Fruit fly (Drosophila melanogaster) whole organism, embryonic: ENCODE data around the gene CG12539.

Source experiments
- Bteb2 ChIP-seq: fragments of 200-800 bp; sonication (Bioruptor generic); optimal IDR thresholded peaks from 2 replicates; lab custom pipeline; 2016; ENCODE audit warnings: missing biosample characterization, missing genetic modification characterization
- CG10147 ChIP-seq: fragments of 200-800 bp; sonication (Bioruptor generic); optimal IDR thresholded peaks from 2 replicates; lab custom pipeline; 2019; ENCODE audit warnings: missing biosample characterization, mild to moderate bottlenecking, missing genetic modification characterization, moderate library complexity
- CG11696 ChIP-seq: fragments of 200-800 bp; sonication (Bioruptor generic); IDR thresholded peaks from 2 replicates; pipeline ENCODE4 v1.3.6; 2022; ENCODE audit warnings: missing biosample characterization, missing genetic modification characterization
- CG1603 ChIP-seq: fragments of 200-800 bp; sonication (Bioruptor generic); optimal IDR thresholded peaks from 2 replicates; lab custom pipeline; 2019; ENCODE audit warnings: missing biosample characterization, mild to moderate bottlenecking, missing genetic modification characterization, moderate library complexity
- CG17802 ChIP-seq: fragments of 200-800 bp; sonication (Bioruptor generic); optimal IDR thresholded peaks from 2 replicates; lab custom pipeline; 2018; ENCODE audit warnings: missing biosample characterization, mild to moderate bottlenecking, missing genetic modification characterization, moderate library complexity
- CG18011 ChIP-seq: fragments of 200-800 bp; sonication (Bioruptor generic); optimal IDR thresholded peaks from 2 replicates; lab custom pipeline; 2017; ENCODE audit warnings: missing biosample characterization, missing genetic modification characterization, mild to moderate bottlenecking, moderate library complexity, missing genotype
- CG18619 ChIP-seq: fragments of 200-800 bp; sonication (Bioruptor generic); optimal IDR thresholded peaks from 3 replicates; lab custom pipeline; 2017; ENCODE audit warnings: missing biosample characterization, mild to moderate bottlenecking, missing genetic modification characterization
- CG18764 ChIP-seq: fragments of 200-800 bp; sonication (Bioruptor generic); optimal IDR thresholded peaks from 3 replicates; lab custom pipeline; 2016; ENCODE audit warnings: missing biosample characterization, missing genetic modification characterization
- CG2129 ChIP-seq: fragments of 200-800 bp; sonication (Bioruptor generic); IDR thresholded peaks from 2 replicates; pipeline ENCODE4 v1.3.6; 2022; ENCODE audit warnings: missing biosample characterization, missing genetic modification characterization; ENCODE audit not compliant: partially characterized antibody
- CG2712 ChIP-seq: fragments of 200-800 bp; optimal IDR thresholded peaks from 3 replicates; lab custom pipeline; 2019; ENCODE audit warnings: missing biosample characterization, mild to moderate bottlenecking, missing genetic modification characterization, moderate library complexity
- CG30431 ChIP-seq: fragments of 200-800 bp; sonication (Bioruptor generic); optimal IDR thresholded peaks from 2 replicates; lab custom pipeline; 2017; ENCODE audit warnings: missing biosample characterization, missing genetic modification characterization
- CG32767 ChIP-seq: fragments of 200-800 bp; sonication (Bioruptor generic); IDR thresholded peaks from 2 replicates; pipeline ENCODE4 v1.3.6; 2022; ENCODE audit warnings: missing biosample characterization, missing genetic modification characterization
- CG6765 ChIP-seq: fragments of 200-800 bp; sonication (Bioruptor generic); optimal IDR thresholded peaks from 3 replicates; lab custom pipeline; 2017; ENCODE audit warnings: missing biosample characterization, mild to moderate bottlenecking, missing genetic modification characterization
- CG7357 ChIP-seq: fragments of 200-800 bp; sonication (Bioruptor generic); IDR thresholded peaks from 3 replicates; pipeline ENCODE4 v1.3.6; 2022; ENCODE audit warnings: missing biosample characterization, missing genetic modification characterization
- CG7963 ChIP-seq: fragments of 200-800 bp; sonication (Bioruptor generic); IDR thresholded peaks from 3 replicates; pipeline ENCODE4 v1.3.6; 2022; ENCODE audit warnings: missing biosample characterization, missing genetic modification characterization; ENCODE audit not compliant: partially characterized antibody
- CrebB ChIP-seq: fragments of 200-800 bp; sonication (Bioruptor generic); optimal IDR thresholded peaks from 3 replicates; lab custom pipeline; 2018; ENCODE audit warnings: missing biosample characterization, mild to moderate bottlenecking, missing genetic modification characterization
- D19B ChIP-seq: fragments of 200-800 bp; sonication (Bioruptor generic); optimal IDR thresholded peaks from 2 replicates; lab custom pipeline; 2017; ENCODE audit warnings: missing biosample characterization, mild to moderate bottlenecking, missing genetic modification characterization
- Dbx ChIP-seq: fragments of 200-800 bp; sonication (Bioruptor generic); IDR thresholded peaks from 3 replicates; pipeline ENCODE4 v1.3.6; 2022; ENCODE audit warnings: missing biosample characterization, missing genetic modification characterization
- Dfd ChIP-seq, 2 experiments: fragments of >200 bp; optimal IDR thresholded peaks; 2 replicates each; lab custom pipeline; 2017; ENCODE audit warnings: missing biosample characterization in 2 of 2, missing genetic modification characterization in 2 of 2
- Doc2 ChIP-seq: fragments of 200-800 bp; sonication (Bioruptor generic); IDR thresholded peaks from 2 replicates; pipeline ENCODE4 v1.3.6; 2022; ENCODE audit warnings: missing biosample characterization, missing genetic modification characterization
- Gsc ChIP-seq: fragments of 200-800 bp; sonication (Bioruptor generic); IDR thresholded peaks from 2 replicates; pipeline ENCODE4 v1.3.6; 2022; ENCODE audit warnings: missing biosample characterization, missing genetic modification characterization
- HLH54F ChIP-seq: fragments of 200-800 bp; sonication (Bioruptor generic); optimal IDR thresholded peaks from 3 replicates; lab custom pipeline; 2016; ENCODE audit warnings: missing biosample characterization, missing genetic modification characterization
- HmgD ChIP-seq: fragments of 200-800 bp; sonication (Bioruptor generic); optimal IDR thresholded peaks from 3 replicates; lab custom pipeline; 2016; ENCODE audit warnings: missing biosample characterization, missing genetic modification characterization
- Hmr ChIP-seq: fragments of 200-800 bp; sonication (Bioruptor generic); optimal IDR thresholded peaks from 3 replicates; lab custom pipeline; 2017; ENCODE audit warnings: mild to moderate bottlenecking, missing biosample characterization, missing genetic modification reagents, missing genetic modification characterization
- Lhr ChIP-seq: fragments of 200-800 bp; sonication (Bioruptor generic); optimal IDR thresholded peaks from 3 replicates; lab custom pipeline; 2017; ENCODE audit warnings: mild to moderate bottlenecking, missing biosample characterization, missing genetic modification reagents, missing genetic modification characterization
- Mrtf ChIP-seq: fragments of 200-800 bp; sonication (Bioruptor generic); IDR thresholded peaks from 3 replicates; pipeline ENCODE4 v1.3.6; 2022; ENCODE audit warnings: missing biosample characterization, missing genetic modification characterization
- Nf-YC ChIP-seq: fragments of 200-800 bp; optimal IDR thresholded peaks from 3 replicates; lab custom pipeline; 2019; ENCODE audit warnings: missing biosample characterization, mild to moderate bottlenecking, missing genetic modification characterization, moderate library complexity
- Six4 ChIP-seq: fragments of 200-800 bp; sonication (Bioruptor generic); optimal IDR thresholded peaks from 2 replicates; lab custom pipeline; 2016; ENCODE audit warnings: missing biosample characterization, missing genetic modification characterization
- YL-1 ChIP-seq: fragments of 200-800 bp; sonication (Bioruptor generic); optimal IDR thresholded peaks from 3 replicates; lab custom pipeline; 2017; ENCODE audit warnings: missing biosample characterization, mild to moderate bottlenecking, missing genetic modification characterization
- aop ChIP-seq: fragments of 200-800 bp; sonication (Bioruptor generic); IDR thresholded peaks from 2 replicates; pipeline ENCODE4 v1.3.6; 2022; ENCODE audit warnings: missing biosample characterization, missing genetic modification characterization
- br ChIP-seq: fragments of >200 bp; optimal IDR thresholded peaks from 2 replicates; lab custom pipeline; 2017
- btn ChIP-seq: fragments of 200-800 bp; sonication (Bioruptor generic); optimal IDR thresholded peaks from 2 replicates; lab custom pipeline; 2016; ENCODE audit warnings: missing biosample characterization, missing genetic modification characterization
- crp ChIP-seq, 2 experiments: fragments of 200-800 bp; sonication (Bioruptor generic); optimal IDR thresholded peaks; 2 replicates in 1 of 2; 3 replicates in 1 of 2; lab custom pipeline; 2017; ENCODE audit warnings: missing biosample characterization in 2 of 2, missing genetic modification characterization in 2 of 2, mild to moderate bottlenecking in 1 of 2, moderate library complexity in 1 of 2
- dmrt99B ChIP-seq: fragments of 200-800 bp; sonication (Bioruptor generic); optimal IDR thresholded peaks from 2 replicates; lab custom pipeline; 2018; ENCODE audit warnings: missing biosample characterization, mild to moderate bottlenecking, missing genetic modification characterization, moderate library complexity
- dpn ChIP-seq, 2 experiments: fragments of 200-800 bp; sonication (Bioruptor generic); optimal IDR thresholded peaks; 3 replicates each; lab custom pipeline; 2016; ENCODE audit warnings: missing biosample characterization in 2 of 2, missing genetic modification characterization in 2 of 2
- en ChIP-seq: fragments of 200-800 bp; sonication (Bioruptor generic); optimal IDR thresholded peaks from 2 replicates; lab custom pipeline; 2016; ENCODE audit warnings: missing biosample characterization, missing genetic modification characterization
- esg ChIP-seq: fragments of 200-800 bp; sonication (Bioruptor generic); conservative IDR thresholded peaks from 2 replicates; pipeline ENCODE4 v1.3.6; 2022; ENCODE audit warnings: missing biosample characterization, missing genetic modification characterization
- gsb-n ChIP-seq: fragments of 200-800 bp; sonication (Bioruptor generic); optimal IDR thresholded peaks from 3 replicates; lab custom pipeline; 2018; ENCODE audit warnings: missing biosample characterization, mild to moderate bottlenecking, missing genetic modification characterization
- inv ChIP-seq: fragments of 200-800 bp; sonication (Bioruptor generic); IDR thresholded peaks from 2 replicates; pipeline ENCODE4 v1.3.6; 2022; ENCODE audit warnings: missing biosample characterization, missing genetic modification characterization; ENCODE audit not compliant: partially characterized antibody
- ken ChIP-seq: fragments of 200-800 bp; sonication (Bioruptor generic); IDR thresholded peaks from 3 replicates; pipeline ENCODE4 v1.3.6; 2022; ENCODE audit warnings: missing biosample characterization, missing genetic modification characterization
- kni ChIP-seq: fragments of 200-800 bp; sonication (Bioruptor generic); optimal IDR thresholded peaks from 3 replicates; lab custom pipeline; 2017; ENCODE audit warnings: mild to moderate bottlenecking, missing biosample characterization, missing genetic modification reagents, missing genetic modification characterization
- lab ChIP-seq: fragments of 200-800 bp; sonication (Bioruptor generic); optimal IDR thresholded peaks from 3 replicates; lab custom pipeline; 2017; ENCODE audit warnings: missing biosample characterization, missing genetic modification characterization, mild to moderate bottlenecking, moderate library complexity, missing genetic modification reagents
- nau ChIP-seq: fragments of 200-800 bp; sonication (Bioruptor generic); optimal IDR thresholded peaks from 3 replicates; lab custom pipeline; 2017; ENCODE audit warnings: missing biosample characterization, mild to moderate bottlenecking, missing genetic modification characterization, missing genetic modification reagents
- oc ChIP-seq: fragments of 200-800 bp; sonication (Bioruptor generic); optimal IDR thresholded peaks from 2 replicates; lab custom pipeline; 2018; ENCODE audit warnings: missing biosample characterization, mild to moderate bottlenecking, missing genetic modification characterization, moderate library complexity
- onecut ChIP-seq: fragments of 200-800 bp; sonication (Bioruptor generic); IDR thresholded peaks from 2 replicates; pipeline ENCODE4 v1.3.6; 2022; ENCODE audit warnings: missing biosample characterization, missing genetic modification characterization
- pnt ChIP-seq: fragments of 200-800 bp; sonication (Bioruptor generic); optimal IDR thresholded peaks from 3 replicates; lab custom pipeline; 2016; ENCODE audit warnings: missing biosample characterization, missing genetic modification characterization
- pzg ChIP-seq: fragments of 200-800 bp; sonication (Bioruptor generic); optimal IDR thresholded peaks from 3 replicates; lab custom pipeline; 2018; ENCODE audit warnings: missing biosample characterization, mild to moderate bottlenecking, missing genetic modification characterization, moderate library complexity
- run ChIP-seq: fragments of 200-800 bp; sonication (Bioruptor generic); optimal IDR thresholded peaks from 3 replicates; lab custom pipeline; 2018; ENCODE audit warnings: missing biosample characterization, mild to moderate bottlenecking, missing genetic modification characterization
- sima ChIP-seq: fragments of 200-800 bp; sonication (Bioruptor generic); optimal IDR thresholded peaks from 2 replicates; lab custom pipeline; 2016; ENCODE audit warnings: missing biosample characterization, missing genetic modification characterization
- slou ChIP-seq: fragments of 200-800 bp; sonication (Bioruptor generic); optimal IDR thresholded peaks from 3 replicates; lab custom pipeline; 2016; ENCODE audit warnings: missing biosample characterization, missing genetic modification characterization
- slp2 ChIP-seq: fragments of 200-800 bp; sonication (Bioruptor generic); optimal IDR thresholded peaks from 2 replicates; lab custom pipeline; 2016; ENCODE audit warnings: missing biosample characterization, missing genetic modification characterization
- ttk ChIP-seq: fragments of 200-800 bp; sonication (Bioruptor generic); IDR thresholded peaks from 2 replicates; pipeline ENCODE4 v2.1.2; 2022; ENCODE audit warnings: missing biosample characterization, missing genetic modification characterization

CG12539 gene

DNA sequence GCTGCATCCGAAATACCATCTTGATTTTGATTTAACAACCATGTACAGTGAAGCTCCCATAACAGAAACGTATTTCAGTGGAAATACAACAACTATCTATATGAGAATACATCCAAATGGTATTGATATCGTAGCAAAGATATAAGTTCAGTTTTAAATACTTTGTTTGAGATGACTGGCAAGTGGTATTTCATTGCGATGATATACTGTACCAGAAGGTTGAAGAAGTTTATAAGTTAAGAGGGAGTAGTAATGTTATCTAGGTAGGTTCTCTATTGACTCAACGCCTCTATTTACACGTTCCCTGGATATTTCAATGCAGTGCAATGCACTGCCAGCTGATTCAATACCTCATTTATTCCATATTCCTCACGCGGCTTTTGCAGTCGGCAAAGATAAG is 38.9 kb downstream of the CG12539 start (continued):
- TF ChIP-seq aop (GFP tag; lab: Robert Waterston, UW), result no peak
- TF ChIP-seq CG30431, result no peak
- no peak for TF ChIP-seq CG18011
- no peak for TF ChIP-seq CG6765 (GFP tag; lab: Kevin White, UChicago)
- no peak for TF ChIP-seq btn
- TF ChIP-seq onecut (GFP tag; lab: Robert Waterston, UW), result no peak
- TF ChIP-seq CG10147 (GFP tag; lab: Kevin White, UChicago), result no peak
- TF ChIP-seq oc, result no peak
- no peak for TF ChIP-seq CG2129 (GFP tag; lab: Robert Waterston, UW)
- peak; percentile 9 for TF ChIP-seq dmrt99B (tag; lab: Kevin White, UChicago)
- no peak for TF ChIP-seq en (GFP tag; lab: Kevin White, UChicago)
- no peak for TF ChIP-seq gsb-n (tag; lab: Kevin White, UChicago)
- TF ChIP-seq kni, result no peak
- TF ChIP-seq Six4 (GFP tag; lab: Kevin White, UChicago), result no peak
- TF ChIP-seq dpn (GFP tag; optimal IDR thresholded peaks at IDR 0.05; lab: Kevin White, UChicago), result no peak
- no peak for TF ChIP-seq Mrtf (GFP tag; lab: Robert Waterston, UW)
- no peak for TF ChIP-seq CrebB (tag; lab: Kevin White, UChicago)
- TF ChIP-seq CG18619 (GFP tag; lab: Kevin White, UChicago), result no peak
- TF ChIP-seq slou (GFP tag; lab: Kevin White, UChicago), result no peak
- TF ChIP-seq HmgD (GFP tag; lab: Kevin White, UChicago), result no peak
- no peak for TF ChIP-seq nau
- no peak for TF ChIP-seq ttk (GFP tag; lab: Robert Waterston, UW)
- TF ChIP-seq YL-1 (GFP tag; lab: Kevin White, UChicago), result no peak
- no peak for TF ChIP-seq run
- no peak for TF ChIP-seq lab (GFP tag; lab: Kevin White, UChicago)
- TF ChIP-seq CG17802 (tag; lab: Kevin White, UChicago), result no peak
- no peak for TF ChIP-seq Gsc (GFP tag; lab: Robert Waterston, UW)
- TF ChIP-seq ken (GFP tag; lab: Robert Waterston, UW), result no peak
- no peak for TF ChIP-seq CG32767 (GFP tag; lab: Robert Waterston, UW)
- no peak for TF ChIP-seq sima (GFP tag; lab: Kevin White, UChicago)
- TF ChIP-seq CG7963 (GFP tag; lab: Robert Waterston, UW), result no peak
- no peak for TF ChIP-seq CG7357 (GFP tag; lab: Robert Waterston, UW)
- TF ChIP-seq Bteb2 (GFP tag; lab: Kevin White, UChicago), result no peak
- no peak for TF ChIP-seq Doc2 (GFP tag; lab: Robert Waterston, UW)
- peak; percentile 48 for TF ChIP-seq CG1603 (tag; lab: Kevin White, UChicago)
- TF ChIP-seq pzg, result no peak
- TF ChIP-seq Hmr (GFP tag; lab: Kevin White, UChicago), result no peak
- no peak for TF ChIP-seq slp2
- no peak for TF ChIP-seq Lhr
- no peak for TF ChIP-seq br (lab: Kevin White, UChicago)
- peak; percentile 4 for TF ChIP-seq pnt (GFP tag; lab: Kevin White, UChicago)
- no peak for TF ChIP-seq inv (GFP tag; lab: Robert Waterston, UW)
- TF ChIP-seq Dbx (GFP tag; lab: Robert Waterston, UW), result no peak
- TF ChIP-seq CG18764 (GFP tag; lab: Kevin White, UChicago), result no peak
- no peak for TF ChIP-seq esg (GFP tag; lab: Robert Waterston, UW)
- TF ChIP-seq HLH54F (GFP tag; lab: Kevin White, UChicago), result no peak
- peak; percentile 16 for TF ChIP-seq CG2712 (tag; lab: Kevin White, UChicago)
- no peak for TF ChIP-seq Dfd (GFP tag; optimal IDR thresholded peaks at IDR 0.05; lab: Kevin White, UChicago)
- TF ChIP-seq Nf-YC (tag; lab: Kevin White, UChicago), result no peak
- TF ChIP-seq crp (GFP tag; optimal IDR thresholded peaks at IDR 0.05; lab: Kevin White, UChicago), result no peak
- no peak for TF ChIP-seq CG11696
- TF ChIP-seq D19B (GFP tag; lab: Kevin White, UChicago), result no peak
